Worm (Caenorhabditis elegans): ENCODE measurements around the gene nlp-18.

Gene nlp-18

DNA sequence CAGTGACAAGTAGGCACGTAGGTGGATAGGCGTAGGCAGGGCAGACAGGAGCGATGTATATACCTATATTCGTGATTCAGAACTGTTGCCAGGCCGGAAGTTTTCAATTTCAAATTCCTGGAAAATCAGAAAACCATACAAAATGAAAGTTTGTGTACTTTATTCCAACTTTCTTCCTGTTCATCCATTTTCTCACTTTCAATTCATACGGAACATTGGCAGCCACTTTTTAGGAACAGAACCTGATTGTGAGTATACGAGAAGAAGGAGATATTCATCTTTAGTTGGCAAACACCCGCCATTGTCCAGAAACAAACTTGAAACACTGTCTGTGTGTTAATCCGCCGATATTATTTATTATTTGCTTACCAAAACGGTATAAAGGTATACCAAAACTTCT, 5.6 kb upstream of the nlp-18 start, which contains the start of gene srlf-15:
Gene srlf-15 (plus strand): TSS at position 301 of the 400 bp plus-strand sequence.
- TF ChIP-seq F44E2.7 (GFP tag; IDR thresholded peaks at IDR 0.05) (no peak), ces-1 (GFP tag; optimal IDR thresholded peaks at IDR 0.05) (no peak), lin-38 (GFP tag; IDR thresholded peaks at IDR 0.05) (no peak), Y48G9A.11 (GFP tag; IDR thresholded peaks at IDR 0.05) (no peak), daf-19 (GFP tag; conservative IDR thresholded peaks at IDR 0.05) (no peak), daf-16 (GFP tag; optimal IDR thresholded peaks at IDR 0.05) (no peak), daf-16 (tag; optimal IDR thresholded peaks at IDR 0.05) (no peak), nhr-237 (tag; optimal IDR thresholded peaks at IDR 0.05) (no peak), mdl-1 (tag; optimal IDR thresholded peaks at IDR 0.05) (no peak), lin-1 (GFP tag; IDR thresholded peaks at IDR 0.05) (no peak), lim-7 (GFP tag; IDR thresholded peaks at IDR 0.05) (no peak), mxl-2 (GFP tag; conservative IDR thresholded peaks at IDR 0.05) (no peak), attf-4 (tag; optimal IDR thresholded peaks at IDR 0.05) (no peak), nhr-42 (GFP tag; IDR thresholded peaks at IDR 0.05) (no peak), dmd-9 (GFP tag; IDR thresholded peaks at IDR 0.05) (no peak)

DNA sequence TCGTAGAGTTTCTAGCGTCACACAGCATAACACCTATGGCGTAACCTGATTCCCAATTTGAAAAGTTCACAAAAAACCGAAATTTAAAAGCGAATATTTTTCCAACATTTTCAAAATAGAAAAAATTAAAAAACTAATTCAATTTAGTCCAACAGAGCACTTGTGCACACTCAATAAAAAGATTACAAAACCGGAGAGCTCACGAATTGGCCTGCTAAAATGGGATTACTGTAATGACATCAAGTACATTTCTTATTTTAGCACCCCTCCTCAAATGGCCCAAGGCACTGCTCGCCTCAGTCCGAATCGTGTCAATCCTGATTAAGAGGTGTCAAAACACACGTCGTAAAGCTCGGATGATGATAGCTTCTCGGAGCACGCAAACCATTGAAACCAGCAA, 2.6 kb upstream of the nlp-18 start:
- peak in 1 of 2 experiments; percentile 65 for TF ChIP-seq unc-62 (GFP tag; optimal IDR thresholded peaks at IDR 0.05 in 1 of 2)
- TF ChIP-seq unc-62 (tag; optimal IDR thresholded peaks at IDR 0.05) = no peak
- no peak for TF ChIP-seq zip-2 (tag; optimal IDR thresholded peaks at IDR 0.05)

DNA sequence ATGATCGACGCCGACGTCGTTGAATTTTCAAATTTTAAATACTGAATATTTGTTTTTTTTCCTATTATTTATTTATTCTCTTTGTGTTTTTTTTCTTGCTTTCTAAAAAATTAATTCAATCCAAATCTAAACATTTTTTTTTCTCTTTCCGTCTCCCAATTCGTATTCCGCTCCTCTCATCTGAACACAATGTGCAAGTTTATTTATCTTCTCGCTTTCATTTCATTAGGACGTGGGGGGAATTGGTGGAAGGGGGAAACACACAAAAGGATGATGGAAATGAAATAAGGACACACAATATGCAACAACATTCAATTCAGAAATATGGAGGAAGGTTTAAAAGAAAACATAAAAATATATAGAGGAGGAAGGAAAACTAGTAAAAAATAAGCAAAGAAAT, 2.4 kb downstream of the nlp-18 start:
- TF ChIP-seq aha-1 (tag) (peak; percentile 71), daf-16 (GFP tag; optimal IDR thresholded peaks at IDR 0.05) (no peak), daf-16 (tag; optimal IDR thresholded peaks at IDR 0.05) (no peak), dmd-6 (GFP tag; IDR thresholded peaks at IDR 0.05) (no peak), unc-62 (GFP tag; optimal IDR thresholded peaks at IDR 0.05 in 1 of 2) (peak in 1 of 2 experiments; percentile 43), unc-62 (tag; optimal IDR thresholded peaks at IDR 0.05) (no peak)

DNA sequence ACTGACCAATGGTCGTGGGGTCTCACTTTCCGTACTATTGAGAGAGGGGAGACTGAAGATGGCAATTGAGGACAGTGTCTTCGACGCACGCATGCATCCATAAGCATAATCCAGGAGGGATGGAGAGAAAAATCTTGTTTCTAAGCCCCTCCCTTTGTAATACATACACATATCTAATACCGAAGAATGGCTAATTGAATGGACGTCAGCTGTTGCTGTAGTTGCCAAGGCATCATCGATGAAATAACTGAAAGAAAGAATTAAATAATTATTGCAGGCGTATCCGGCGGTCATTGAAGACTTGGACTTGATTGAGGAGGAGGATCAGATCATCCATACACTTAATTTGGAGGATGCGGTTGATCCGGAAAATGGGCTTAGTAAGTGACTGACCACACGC, 4.6 kb downstream of the nlp-18 start, which contains the start of gene F33A8.7:
Gene F33A8.7 (minus strand): TSS at position 101 of the 400 bp plus-strand sequence.
- no peak for TF ChIP-seq hlh-30 (tag; optimal IDR thresholded peaks at IDR 0.05; ENCODE audit: insufficient read depth)
- TF ChIP-seq aha-1 (tag) = peak; percentile 5
- peak; percentile 25 for TF ChIP-seq nhr-48 (tag; optimal IDR thresholded peaks at IDR 0.05)
- no peak for TF ChIP-seq daf-16 (GFP tag; optimal IDR thresholded peaks at IDR 0.05)
- TF ChIP-seq daf-16 (tag; optimal IDR thresholded peaks at IDR 0.05) = no peak

DNA sequence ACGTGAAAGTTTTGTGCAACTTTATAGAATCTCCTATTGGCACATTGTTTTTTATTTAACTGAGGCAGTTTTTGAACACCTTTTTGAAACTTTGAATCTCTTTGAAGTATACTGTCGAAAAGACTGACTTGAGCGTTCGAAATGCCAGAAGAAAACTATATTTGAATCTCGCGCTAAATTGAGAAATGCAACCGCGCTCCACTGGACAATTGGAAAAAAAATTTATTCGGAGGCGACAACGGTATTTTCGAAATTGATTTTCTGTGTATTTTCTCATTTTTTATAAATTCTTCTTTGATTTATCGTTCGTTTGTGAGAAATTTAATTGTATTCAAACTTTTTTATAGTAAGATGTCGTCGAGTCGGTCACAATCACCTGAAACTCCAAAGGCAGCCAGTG, 8.2 kb downstream of the nlp-18 start, which contains the start of gene let-858:
Gene let-858 (plus strand): TSS at position 348 of the 400 bp plus-strand sequence.
- TF ChIP-seq nhr-25 (tag; optimal IDR thresholded peaks at IDR 0.05; ENCODE audit: borderline replicate concordance, insufficient read depth) (no peak), lin-38 (GFP tag; IDR thresholded peaks at IDR 0.05) (peak; percentile 95), Y75B8A.6 (GFP tag; IDR thresholded peaks at IDR 0.05) (no peak), zip-2 (tag; optimal IDR thresholded peaks at IDR 0.05) (no peak), nhr-48 (tag; optimal IDR thresholded peaks at IDR 0.05) (no peak), dve-1 (tag; optimal IDR thresholded peaks at IDR 0.05; ENCODE audit: insufficient read depth) (peak; percentile 6), lsy-2 (tag; optimal IDR thresholded peaks at IDR 0.05) (peak in 1 of 2 experiments; percentile 75), nhr-28 (tag; optimal IDR thresholded peaks at IDR 0.05) (peak; percentile 11), ztf-11 (tag; optimal IDR thresholded peaks at IDR 0.05) (no peak), nhr-6 (tag; optimal IDR thresholded peaks at IDR 0.05) (no peak), jun-1 (tag; optimal IDR thresholded peaks at IDR 0.05) (no peak), fkh-10 (GFP tag; optimal IDR thresholded peaks at IDR 0.05) (no peak), nhr-102 (tag; optimal IDR thresholded peaks at IDR 0.05) (peak; percentile 16), snpc-1.2 (GFP tag; IDR thresholded peaks at IDR 0.05) (no peak), mes-2 (tag; optimal IDR thresholded peaks at IDR 0.05; ENCODE audit: poor library complexity, severe bottlenecking) (peak; percentile 69), mxl-3 (GFP tag; optimal IDR thresholded peaks at IDR 0.05) (no peak), dpl-1 (GFP tag; optimal IDR thresholded peaks at IDR 0.05) (peak; percentile 95), mdt-29 (GFP tag; IDR thresholded peaks at IDR 0.05) (no peak), hmg-1.1 (GFP tag; IDR thresholded peaks at IDR 0.05) (0 out of 2 replicates have a peak, but pooled peaks have one; percentile 19), ces-1 (GFP tag; optimal IDR thresholded peaks at IDR 0.05) (no peak), aha-1 (tag) (peak; percentile 51), spr-1 (tag; optimal IDR thresholded peaks at IDR 0.05) (no peak), lin-1 (GFP tag; IDR thresholded peaks at IDR 0.05) (no peak)

All from whole organism, L4 larva.